Worm (Caenorhabditis elegans) whole organism, young adult: Measurements from ENCODE around the gene Y82E9BL.6.

Experiments
- T07F8.4 ChIP-seq: sonication (generic microtip); optimal IDR thresholded peaks from 2 replicates; lab custom pipeline; 2016; ENCODE audit warnings: mild to moderate bottlenecking, missing genetic modification characterization, moderate library complexity, missing compliant biosample characterization
- ama-1 ChIP-seq, 3 experiments: fragments of 150-350 bp in 1 of 3; sonication (generic microtip) in 2 of 3; optimal IDR thresholded peaks; 2 replicates each; lab custom pipeline; 2014 to 2018; ENCODE audit warnings: missing biosample characterization in 2 of 3, missing genetic modification characterization in 2 of 3, missing genetic modification reagents in 2 of 3
- bed-1 ChIP-seq: fragments of 200-800 bp; sonication (Bioruptor generic); IDR thresholded peaks from 2 replicates; pipeline ENCODE4 v1.3.6; 2022; ENCODE audit warnings: missing genetic modification reagents, missing genetic modification characterization, missing compliant biosample characterization
- ceh-58 ChIP-seq: fragments of 200-800 bp; sonication (Bioruptor generic); IDR thresholded peaks from 2 replicates; pipeline ENCODE4 v1.3.6; 2022; ENCODE audit warnings: missing genetic modification characterization, missing compliant biosample characterization
- ceh-91 ChIP-seq: fragments of 200-800 bp; sonication (Bioruptor generic); IDR thresholded peaks from 2 replicates; pipeline ENCODE4 v1.3.6; 2022; ENCODE audit warnings: missing genetic modification reagents, missing genetic modification characterization, missing compliant biosample characterization
- chd-7 ChIP-seq: sonication (generic microtip); optimal IDR thresholded peaks from 2 replicates; lab custom pipeline; 2016; ENCODE audit warnings: mild to moderate bottlenecking, missing genetic modification characterization, moderate library complexity, missing compliant biosample characterization
- ets-4 ChIP-seq: fragments of 200-800 bp; sonication (Bioruptor generic); optimal IDR thresholded peaks from 2 replicates; lab custom pipeline; 2018; ENCODE audit warnings: mild to moderate bottlenecking, missing genetic modification characterization, missing compliant biosample characterization
- hlh-12 ChIP-seq: sonication (generic microtip); optimal IDR thresholded peaks from 2 replicates; lab custom pipeline; 2016; ENCODE audit warnings: missing genetic modification characterization, missing compliant biosample characterization
- hmg-1.2 ChIP-seq: fragments of 200-800 bp; sonication (Bioruptor generic); IDR thresholded peaks from 2 replicates; pipeline ENCODE4 v1.3.6; 2022; ENCODE audit warnings: missing genetic modification reagents, missing genetic modification characterization, missing compliant biosample characterization
- lin-26 ChIP-seq: fragments of 200-800 bp; sonication (Bioruptor generic); IDR thresholded peaks from 2 replicates; pipeline ENCODE4 v1.3.6; 2022; ENCODE audit warnings: missing genetic modification reagents, missing genetic modification characterization, missing compliant biosample characterization
- nfyb-1 ChIP-seq: fragments of 200-800 bp; sonication (Bioruptor generic); IDR thresholded peaks from 2 replicates; pipeline ENCODE4 v1.3.6; 2022; ENCODE audit warnings: missing genetic modification reagents, missing genetic modification characterization, missing compliant biosample characterization
- nhr-27 ChIP-seq: fragments of 200-800 bp; sonication (Bioruptor generic); optimal IDR thresholded peaks from 2 replicates; lab custom pipeline; 2018; ENCODE audit warnings: mild to moderate bottlenecking, missing genetic modification characterization, moderate library complexity, missing compliant biosample characterization
- unc-62 ChIP-seq: fragments of 150-350 bp; optimal IDR thresholded peaks from 2 replicates; lab custom pipeline; 2014; ENCODE audit warnings: missing biosample characterization, missing genetic modification reagents, missing genetic modification characterization

ce11 chrIII:1326490-1326889 is 19.1 kb downstream of the Y82E9BL.6 start, which contains the start of gene Y82E9BL.18:
- TF ChIP-seq ama-1 (optimal IDR thresholded peaks at IDR 0.05; lab: Kevin White, UChicago), result no peak
- TF ChIP-seq ama-1 (GFP tag; optimal IDR thresholded peaks at IDR 0.05; lab: Kevin White, UChicago), result no peak
- no peak for TF ChIP-seq chd-7 (tag; lab: Kevin White, UChicago)
- TF ChIP-seq ceh-91 (GFP tag; lab: Robert Waterston, UW), result no peak
- TF ChIP-seq T07F8.4, result no peak
- TF ChIP-seq hlh-12 (tag; lab: Kevin White, UChicago), result no peak
- TF ChIP-seq unc-62 (GFP tag; lab: Kevin White, UChicago), result no peak
- TF ChIP-seq lin-26 (GFP tag; lab: Robert Waterston, UW), result no peak
- TF ChIP-seq nfyb-1 (GFP tag; lab: Robert Waterston, UW), result no peak
- no peak for TF ChIP-seq hmg-1.2 (GFP tag; lab: Robert Waterston, UW)
- no peak for TF ChIP-seq bed-1 (GFP tag; lab: Robert Waterston, UW)
- TF ChIP-seq ets-4 (GFP tag; lab: Kevin White, UChicago), result no peak
- no peak for TF ChIP-seq ceh-58 (GFP tag; lab: Robert Waterston, UW)
- TF ChIP-seq nhr-27, result no peak
